Fruit fly (Drosophila melanogaster): ENCODE results near the gene CG4953.

- peak; percentile 37 for TF ChIP-seq CG1620 (GFP tag; optimal IDR thresholded peaks at IDR 0.05)
- TF ChIP-seq CG11617 (GFP tag; optimal IDR thresholded peaks at IDR 0.05): peak; percentile 19
- no peak for TF ChIP-seq Hr96 (GFP tag; optimal IDR thresholded peaks at IDR 0.05)
- no peak for TF ChIP-seq CG5204 (GFP tag; optimal IDR thresholded peaks at IDR 0.05)
- no peak for TF ChIP-seq cnc (optimal IDR thresholded peaks at IDR 0.05)
- no peak for TF ChIP-seq pad (GFP tag; optimal IDR thresholded peaks at IDR 0.05)
- no peak for TF ChIP-seq Clk (GFP tag; optimal IDR thresholded peaks at IDR 0.05)
- TF ChIP-seq bab1 (GFP tag; optimal IDR thresholded peaks at IDR 0.05): no peak
- peak; percentile 5 for TF ChIP-seq tj (GFP tag; optimal IDR thresholded peaks at IDR 0.05)
- TF ChIP-seq cic (GFP tag; optimal IDR thresholded peaks at IDR 0.05): no peak
- TF ChIP-seq ovo (GFP tag; optimal IDR thresholded peaks at IDR 0.05): no peak
These were observed 48.1 kb downstream of the CG4953 start, which contains the start of the genes Usp14 and CG4972 for dm6 chr2L:10314327-10315210.

Measured in whole organism, adult.